Worm (Caenorhabditis elegans) whole organism, young adult: Measurements from ENCODE around the gene T13F2.4.

Source experiments
- ceh-79 ChIP-seq: sonication (generic microtip); optimal IDR thresholded peaks from 2 replicates; lab custom pipeline; 2017; ENCODE audit warnings: mild to moderate bottlenecking, missing genetic modification characterization, missing compliant biosample characterization
- nhr-179 ChIP-seq: sonication (generic microtip); optimal IDR thresholded peaks from 2 replicates; lab custom pipeline; 2016; ENCODE audit warnings: mild to moderate bottlenecking, missing genetic modification characterization, missing compliant biosample characterization
- rec-8 ChIP-seq, 2 experiments: sonication (generic microtip); optimal IDR thresholded peaks; 2 replicates each; lab custom pipeline; 2016; ENCODE audit warnings: mild to moderate bottlenecking in 2 of 2, missing genetic modification characterization in 2 of 2, missing genetic modification reagents in 2 of 2, missing genotype in 2 of 2, missing biosample characterization in 1 of 2, missing compliant biosample characterization in 1 of 2, moderate library complexity in 1 of 2
- snpc-4 ChIP-seq, 5 experiments: fragments of 150-350 bp in 1 of 5; sonication (generic microtip) in 4 of 5; optimal IDR thresholded peaks; 2 replicates each; lab custom pipeline; 2014 to 2018; ENCODE audit warnings: missing genetic modification characterization in 5 of 5, missing biosample characterization in 3 of 5, antibody characterized with exemption in 2 of 5, mild to moderate bottlenecking in 2 of 5, missing compliant biosample characterization in 2 of 5, missing genotype in 2 of 5, moderate library complexity in 2 of 5, missing genetic modification reagents in 1 of 5

- TF ChIP-seq snpc-4 (GFP tag; optimal IDR thresholded peaks at IDR 0.05; lab: Kevin White, UChicago): no peak
- TF ChIP-seq snpc-4 (tag; optimal IDR thresholded peaks at IDR 0.05; lab: Kevin White, UChicago): no peak
- no peak for TF ChIP-seq ceh-79 (tag; lab: Kevin White, UChicago)
- no peak for TF ChIP-seq nhr-179 (tag; lab: Kevin White, UChicago)
- no peak for TF ChIP-seq rec-8 (tag; optimal IDR thresholded peaks at IDR 0.05; lab: Kevin White, UChicago)
These were observed 25.8 kb downstream of the T13F2.4 start, which contains the start of gene egl-20 for ce11 chrIV:9815432-9815831.
